Worm (Caenorhabditis elegans) whole organism, late embryonic: ENCODE measurements around the gene srd-40.

Source experiments
- ceh-45 ChIP-seq: fragments of 200-800 bp; sonication (Bioruptor generic); IDR thresholded peaks from 2 replicates; pipeline ENCODE4 v1.3.6; 2022; ENCODE audit warnings: missing genetic modification reagents, missing genetic modification characterization, missing compliant biosample characterization
- ceh-9 ChIP-seq: sonication (generic microtip); optimal IDR thresholded peaks from 2 replicates; lab custom pipeline; 2016; ENCODE audit warnings: mild to moderate bottlenecking, missing genetic modification characterization, inconsistent platforms, missing compliant biosample characterization
- nfya-1 ChIP-seq: sonication (generic microtip); optimal IDR thresholded peaks from 2 replicates; lab custom pipeline; 2017; ENCODE audit warnings: missing genetic modification characterization, mild to moderate bottlenecking, missing compliant biosample characterization, antibody characterized with exemption, moderate library complexity
- nhr-11 ChIP-seq: fragments of 150-350 bp; optimal IDR thresholded peaks from 2 replicates; lab custom pipeline; 2014; ENCODE audit warnings: missing biosample characterization, missing genetic modification characterization
- pha-4 ChIP-seq: fragments of 150-350 bp; optimal IDR thresholded peaks from 2 replicates; lab custom pipeline; 2018; ENCODE audit warnings: missing biosample characterization, missing genetic modification reagents, missing genetic modification characterization
- unc-55 ChIP-seq: sonication (generic microtip); optimal IDR thresholded peaks from 2 replicates; lab custom pipeline; 2017; ENCODE audit warnings: missing biosample characterization, missing genetic modification reagents, missing genetic modification characterization

DNA sequence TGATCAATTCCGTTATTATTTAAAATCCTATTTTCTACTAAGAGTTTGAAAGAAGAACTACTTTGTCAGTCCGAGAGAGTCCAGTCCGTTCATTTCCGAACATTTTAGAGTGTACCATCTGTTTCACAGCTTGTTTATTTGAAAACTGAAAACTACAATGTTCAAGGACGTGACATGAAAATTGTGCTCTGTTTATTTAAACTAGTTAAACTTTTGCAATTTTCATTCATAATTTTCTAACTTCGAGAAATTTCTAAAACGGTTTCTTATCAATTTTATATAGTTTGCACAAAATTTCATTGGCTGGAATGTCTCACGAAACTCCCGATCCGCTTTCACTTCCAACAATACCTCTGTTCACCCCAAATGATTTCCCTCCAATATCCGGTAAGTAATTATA lies 43.1 kb upstream of the srd-40 start, which contains the start of gene C04B4.1:
- TF ChIP-seq ceh-45 (GFP tag; lab: Robert Waterston, UW) (no peak), ceh-9 (tag; lab: Kevin White, UChicago) (no peak), nfya-1 (no peak), unc-55 (GFP tag; lab: Kevin White, UChicago) (no peak), pha-4 (no peak), nhr-11 (tag; lab: Kevin White, UChicago) (no peak)
